Fruit fly (Drosophila melanogaster) whole organism, embryonic: Measurements from ENCODE around the gene sals.
A peak's percentile ranks its signal among the peaks of the same experiment; 100 is the strongest.

ENCODE experiments used
- Antp ChIP-seq: fragments of 200-800 bp; sonication (Bioruptor generic); optimal IDR thresholded peaks from 3 replicates; lab custom pipeline; 2016; ENCODE audit warnings: missing biosample characterization, missing genetic modification characterization
- C15 ChIP-seq: fragments of 200-800 bp; sonication (Bioruptor generic); IDR thresholded peaks from 3 replicates; pipeline ENCODE4 v1.3.6; 2022; ENCODE audit warnings: missing biosample characterization, missing genetic modification characterization
- CG10321 ChIP-seq: fragments of 200-800 bp; sonication (Bioruptor generic); IDR thresholded peaks from 2 replicates; pipeline ENCODE4 v1.3.6; 2022; ENCODE audit warnings: missing biosample characterization, missing genetic modification characterization
- CG10431 ChIP-seq: fragments of 200-800 bp; sonication (Bioruptor generic); optimal IDR thresholded peaks from 3 replicates; lab custom pipeline; 2018; ENCODE audit warnings: missing biosample characterization, mild to moderate bottlenecking, missing genetic modification characterization
- CG12299 ChIP-seq: fragments of 200-800 bp; sonication (Bioruptor generic); optimal IDR thresholded peaks from 2 replicates; lab custom pipeline; 2018; ENCODE audit warnings: missing biosample characterization, mild to moderate bottlenecking, missing genetic modification characterization
- CG12391 ChIP-seq: fragments of 200-800 bp; sonication (Bioruptor generic); optimal IDR thresholded peaks from 3 replicates; lab custom pipeline; 2018; ENCODE audit warnings: missing biosample characterization, mild to moderate bottlenecking, missing genetic modification characterization, moderate library complexity
- CG12659 ChIP-seq: fragments of 200-800 bp; sonication (Bioruptor generic); optimal IDR thresholded peaks from 3 replicates; lab custom pipeline; 2017; ENCODE audit warnings: mild to moderate bottlenecking, missing biosample characterization, missing genetic modification reagents, missing genetic modification characterization
- CG12942 ChIP-seq: fragments of 200-800 bp; sonication (Bioruptor generic); optimal IDR thresholded peaks from 3 replicates; lab custom pipeline; 2016; ENCODE audit warnings: missing biosample characterization, missing genetic modification characterization
- CG13123 ChIP-seq: fragments of 200-800 bp; sonication (Bioruptor generic); optimal IDR thresholded peaks from 2 replicates; lab custom pipeline; 2016; ENCODE audit warnings: missing biosample characterization, missing genetic modification characterization
- CG13287 ChIP-seq: fragments of 200-800 bp; sonication (Bioruptor generic); IDR thresholded peaks from 2 replicates; pipeline ENCODE4 v1.3.6; 2022; ENCODE audit warnings: missing biosample characterization, missing genetic modification characterization; ENCODE audit not compliant: partially characterized antibody
- CG14014 ChIP-seq: fragments of 200-800 bp; sonication (Bioruptor generic); IDR thresholded peaks from 2 replicates; pipeline ENCODE4 v1.3.6; 2022; ENCODE audit warnings: missing biosample characterization, missing genetic modification characterization
- CG17359 ChIP-seq: fragments of 200-800 bp; sonication (Bioruptor generic); optimal IDR thresholded peaks from 3 replicates; lab custom pipeline; 2018; ENCODE audit warnings: missing biosample characterization, mild to moderate bottlenecking, missing genetic modification characterization, moderate library complexity
- CG2116 ChIP-seq: fragments of 200-800 bp; sonication (Bioruptor generic); optimal IDR thresholded peaks from 3 replicates; lab custom pipeline; 2018; ENCODE audit warnings: missing biosample characterization, mild to moderate bottlenecking, missing genetic modification characterization
- CG2120 ChIP-seq: fragments of 200-800 bp; sonication (Bioruptor generic); optimal IDR thresholded peaks from 3 replicates; lab custom pipeline; 2016; ENCODE audit warnings: missing biosample characterization, missing genetic modification characterization
- CG2202 ChIP-seq: fragments of 200-800 bp; sonication (Bioruptor generic); optimal IDR thresholded peaks from 2 replicates; lab custom pipeline; 2018; ENCODE audit warnings: missing biosample characterization, mild to moderate bottlenecking, missing genetic modification characterization
- CG30403 ChIP-seq: fragments of 200-800 bp; sonication (Bioruptor generic); optimal IDR thresholded peaks from 3 replicates; lab custom pipeline; 2016; ENCODE audit warnings: missing biosample characterization, missing genetic modification characterization
- CG31224 ChIP-seq: fragments of 200-800 bp; sonication (Bioruptor generic); IDR thresholded peaks from 2 replicates; pipeline ENCODE4 v1.3.6; 2022; ENCODE audit warnings: missing biosample characterization, missing genetic modification characterization
- CG3995 ChIP-seq: fragments of 200-800 bp; sonication (Bioruptor generic); optimal IDR thresholded peaks from 3 replicates; lab custom pipeline; 2016; ENCODE audit warnings: missing biosample characterization, missing genetic modification characterization
- CG4282 ChIP-seq: fragments of 200-800 bp; sonication (Bioruptor generic); optimal IDR thresholded peaks from 2 replicates; lab custom pipeline; 2016; ENCODE audit warnings: missing biosample characterization, missing genetic modification characterization
- CG4360 ChIP-seq: fragments of 200-800 bp; sonication (Bioruptor generic); IDR thresholded peaks from 2 replicates; pipeline ENCODE4 v1.3.6; 2022; ENCODE audit warnings: missing biosample characterization, missing genetic modification characterization
- CG6254 ChIP-seq: fragments of 200-800 bp; sonication (Bioruptor generic); optimal IDR thresholded peaks from 3 replicates; lab custom pipeline; 2017; ENCODE audit warnings: mild to moderate bottlenecking, missing biosample characterization, missing genetic modification reagents, missing genetic modification characterization
- CG6683 ChIP-seq: fragments of 200-800 bp; sonication (Bioruptor generic); optimal IDR thresholded peaks from 2 replicates; lab custom pipeline; 2017; ENCODE audit warnings: missing biosample characterization, mild to moderate bottlenecking, missing genetic modification characterization, missing genetic modification reagents
- CG9797 ChIP-seq: fragments of 200-800 bp; sonication (Bioruptor generic); optimal IDR thresholded peaks from 3 replicates; lab custom pipeline; 2018; ENCODE audit warnings: missing biosample characterization, mild to moderate bottlenecking, missing genetic modification characterization
- CTCF ChIP-seq: fragments of 200-800 bp; sonication (Bioruptor generic); optimal IDR thresholded peaks from 2 replicates; lab custom pipeline; 2017; ENCODE audit warnings: missing biosample characterization, mild to moderate bottlenecking, missing genetic modification characterization, moderate library complexity
- Ets65A ChIP-seq: fragments of 200-800 bp; sonication (Bioruptor generic); peaks from one replicate; lab custom pipeline; 2016; ENCODE audit warnings: missing biosample characterization, missing genetic modification characterization
- Hmx ChIP-seq: fragments of 200-800 bp; sonication (Bioruptor generic); optimal IDR thresholded peaks from 2 replicates; lab custom pipeline; 2016; ENCODE audit warnings: missing biosample characterization, missing genetic modification characterization
- Hr51 ChIP-seq, 2 experiments: fragments of 200-800 bp; sonication (Bioruptor generic); optimal IDR thresholded peaks; 2 replicates in 1 of 2; 3 replicates in 1 of 2; lab custom pipeline; 2016 to 2018; ENCODE audit warnings: missing biosample characterization in 2 of 2, missing genetic modification characterization in 2 of 2, mild to moderate bottlenecking in 1 of 2, moderate library complexity in 1 of 2
- Meics ChIP-seq: fragments of 200-800 bp; sonication (Bioruptor generic); optimal IDR thresholded peaks from 2 replicates; lab custom pipeline; 2017; ENCODE audit warnings: missing biosample characterization, mild to moderate bottlenecking, missing genetic modification characterization
- Mrtf ChIP-seq: fragments of 200-800 bp; sonication (Bioruptor generic); IDR thresholded peaks from 3 replicates; pipeline ENCODE4 v1.3.6; 2022; ENCODE audit warnings: missing biosample characterization, missing genetic modification characterization
- Nf-YB ChIP-seq: fragments of 200-800 bp; sonication (Bioruptor generic); optimal IDR thresholded peaks from 3 replicates; lab custom pipeline; 2019; ENCODE audit warnings: missing biosample characterization, mild to moderate bottlenecking, missing genetic modification characterization, moderate library complexity
- Oaz ChIP-seq: fragments of 200-800 bp; sonication (Bioruptor generic); IDR thresholded peaks from 2 replicates; pipeline ENCODE4 v1.3.6; 2022; ENCODE audit warnings: missing biosample characterization, missing genetic modification characterization
- Scr ChIP-seq: fragments of 200-800 bp; sonication (Bioruptor generic); IDR thresholded peaks from 2 replicates; pipeline ENCODE4 v1.3.6; 2022; ENCODE audit warnings: missing biosample characterization, missing genetic modification characterization; ENCODE audit not compliant: partially characterized antibody
- Side ChIP-seq: fragments of 200-800 bp; sonication (Bioruptor generic); optimal IDR thresholded peaks from 2 replicates; lab custom pipeline; 2016; ENCODE audit warnings: missing biosample characterization, missing genetic modification characterization
- Taf1 ChIP-seq: fragments of 200-800 bp; sonication (Bioruptor generic); IDR thresholded peaks from 2 replicates; pipeline ENCODE4 v1.3.6; 2022; ENCODE audit warnings: missing biosample characterization, missing genetic modification characterization
- YL-1 ChIP-seq: fragments of 200-800 bp; sonication (Bioruptor generic); optimal IDR thresholded peaks from 3 replicates; lab custom pipeline; 2017; ENCODE audit warnings: missing biosample characterization, mild to moderate bottlenecking, missing genetic modification characterization
- bcd ChIP-seq: fragments of 200-800 bp; sonication (Bioruptor generic); optimal IDR thresholded peaks from 2 replicates; lab custom pipeline; 2017; ENCODE audit warnings: missing biosample characterization, mild to moderate bottlenecking, missing genetic modification characterization
- hb ChIP-seq: fragments of 200-800 bp; sonication (Bioruptor generic); IDR thresholded peaks from 3 replicates; pipeline ENCODE4 v1.3.6; 2022; ENCODE audit warnings: missing biosample characterization, missing genetic modification characterization; ENCODE audit not compliant: partially characterized antibody
- jing ChIP-seq: fragments of 200-800 bp; sonication (Bioruptor generic); optimal IDR thresholded peaks from 2 replicates; lab custom pipeline; 2018; ENCODE audit warnings: missing biosample characterization, mild to moderate bottlenecking, missing genetic modification characterization
- ken ChIP-seq: fragments of 200-800 bp; sonication (Bioruptor generic); IDR thresholded peaks from 3 replicates; pipeline ENCODE4 v1.3.6; 2022; ENCODE audit warnings: missing biosample characterization, missing genetic modification characterization
- kni ChIP-seq: fragments of 200-800 bp; sonication (Bioruptor generic); optimal IDR thresholded peaks from 3 replicates; lab custom pipeline; 2017; ENCODE audit warnings: mild to moderate bottlenecking, missing biosample characterization, missing genetic modification reagents, missing genetic modification characterization
- mirr ChIP-seq: fragments of 200-800 bp; sonication (Bioruptor generic); optimal IDR thresholded peaks from 3 replicates; lab custom pipeline; 2018; ENCODE audit warnings: missing biosample characterization, mild to moderate bottlenecking, missing genetic modification characterization
- onecut ChIP-seq: fragments of 200-800 bp; sonication (Bioruptor generic); IDR thresholded peaks from 2 replicates; pipeline ENCODE4 v1.3.6; 2022; ENCODE audit warnings: missing biosample characterization, missing genetic modification characterization
- rib ChIP-seq: fragments of 200-800 bp; sonication (Bioruptor generic); IDR thresholded peaks from 2 replicates; pipeline ENCODE4 v1.3.6; 2022; ENCODE audit warnings: missing biosample characterization, missing genetic modification characterization
- sens ChIP-seq: fragments of 200-800 bp; sonication (Bioruptor generic); peaks from one replicate; lab custom pipeline; 2016; ENCODE audit warnings: missing biosample characterization, missing genetic modification characterization
- slbo ChIP-seq: fragments of 200-800 bp; sonication (Bioruptor generic); IDR thresholded peaks from 2 replicates; pipeline ENCODE4 v1.3.6; 2022; ENCODE audit warnings: missing biosample characterization, missing genetic modification characterization
- so ChIP-seq: fragments of 200-800 bp; sonication (Bioruptor generic); IDR thresholded peaks from 3 replicates; pipeline ENCODE4 v1.3.6; 2022; ENCODE audit warnings: missing biosample characterization, missing genetic modification characterization
- tll ChIP-seq, 2 experiments: fragments of 200-800 bp in 1 of 2; fragments of >200 bp in 1 of 2; sonication (Bioruptor generic) in 1 of 2; optimal IDR thresholded peaks; 2 replicates each; lab custom pipeline; 2017 to 2019; ENCODE audit warnings: missing biosample characterization in 2 of 2, missing genetic modification characterization in 2 of 2, mild to moderate bottlenecking in 1 of 2, moderate library complexity in 1 of 2
- trh ChIP-seq: fragments of 200-800 bp; sonication (Bioruptor generic); optimal IDR thresholded peaks from 2 replicates; lab custom pipeline; 2016; ENCODE audit warnings: missing biosample characterization, missing genetic modification characterization
- ttk ChIP-seq: fragments of 200-800 bp; sonication (Bioruptor generic); IDR thresholded peaks from 2 replicates; pipeline ENCODE4 v2.1.2; 2022; ENCODE audit warnings: missing biosample characterization, missing genetic modification characterization
- unc-4 ChIP-seq: fragments of 200-800 bp; sonication (Bioruptor generic); IDR thresholded peaks from 2 replicates; pipeline ENCODE4 v1.3.6; 2022; ENCODE audit warnings: missing biosample characterization, missing genetic modification characterization; ENCODE audit not compliant: partially characterized antibody
- wek ChIP-seq: fragments of 200-800 bp; sonication (Bioruptor generic); optimal IDR thresholded peaks from 3 replicates; lab custom pipeline; 2018; ENCODE audit warnings: missing biosample characterization, mild to moderate bottlenecking, missing genetic modification characterization, moderate library complexity
- yki ChIP-seq: fragments of >200 bp; optimal IDR thresholded peaks from 3 replicates; lab custom pipeline; 2018
- zen ChIP-seq: fragments of 200-800 bp; sonication (Bioruptor generic); optimal IDR thresholded peaks from 3 replicates; lab custom pipeline; 2018; ENCODE audit warnings: missing biosample characterization, mild to moderate bottlenecking, missing genetic modification characterization, moderate library complexity

Gene sals

dm6 chr3R:11437528-11437927, 14.1 kb downstream of the sals start, which contains the start of gene CG17230 (continued):
- TF ChIP-seq CG2202 (tag; lab: Kevin White, UChicago) (no peak), CG12299 (tag; lab: Kevin White, UChicago) (no peak), CG12942 (GFP tag; lab: Kevin White, UChicago) (no peak), CG4360 (GFP tag; lab: Robert Waterston, UW) (no peak), CG30403 (GFP tag; lab: Kevin White, UChicago) (no peak), bcd (no peak), unc-4 (peak; percentile 68), C15 (GFP tag; lab: Robert Waterston, UW) (no peak), so (no peak), kni (GFP tag; lab: Kevin White, UChicago) (no peak), Hr51 (GFP tag; optimal IDR thresholded peaks at IDR 0.05; lab: Kevin White, UChicago) (no peak), zen (tag; lab: Kevin White, UChicago) (no peak), CG2120 (GFP tag; lab: Kevin White, UChicago) (no peak), CG13123 (GFP tag; lab: Kevin White, UChicago) (no peak), rib (GFP tag; lab: Robert Waterston, UW) (no peak), CTCF (GFP tag; lab: Kevin White, UChicago) (peak; percentile 75), CG4282 (GFP tag; lab: Kevin White, UChicago) (no peak), CG14014 (GFP tag; lab: Robert Waterston, UW) (no peak), Scr (GFP tag; lab: Robert Waterston, UW) (peak; percentile 73), Mrtf (no peak), Meics (GFP tag; lab: Kevin White, UChicago) (no peak), wek (no peak), Nf-YB (GFP tag; lab: Kevin White, UChicago) (no peak), CG17359 (tag; lab: Kevin White, UChicago) (no peak), YL-1 (GFP tag; lab: Kevin White, UChicago) (peak; percentile 47), CG3995 (GFP tag; lab: Kevin White, UChicago) (no peak), CG12391 (tag; lab: Kevin White, UChicago) (no peak), CG9797 (no peak), Antp (no peak), Taf1 (no peak), CG31224 (no peak), sens (no peak), CG6254 (GFP tag; lab: Kevin White, UChicago) (no peak), hb (peak; percentile 64; the same call in 2 of the 3 replicates), CG10321 (no peak), Oaz (GFP tag; lab: Robert Waterston, UW) (no peak), Side (GFP tag; lab: Kevin White, UChicago) (no peak), ttk (GFP tag; lab: Robert Waterston, UW) (no peak), mirr (GFP tag; lab: Kevin White, UChicago) (no peak), Hmx (GFP tag; lab: Kevin White, UChicago) (no peak), Ets65A (GFP tag; lab: Kevin White, UChicago) (no peak), CG12659 (GFP tag; lab: Kevin White, UChicago) (peak; percentile 16), CG2116 (GFP tag; lab: Kevin White, UChicago) (peak; percentile 25), jing (GFP tag; lab: Kevin White, UChicago) (no peak), onecut (no peak), tll (GFP tag; optimal IDR thresholded peaks at IDR 0.05; lab: Kevin White, UChicago) (no peak), yki (lab: Kevin White, UChicago) (no peak), trh (GFP tag; lab: Kevin White, UChicago) (no peak), CG6683 (GFP tag; lab: Kevin White, UChicago) (no peak), CG13287 (peak; percentile 82), CG10431 (GFP tag; lab: Kevin White, UChicago) (no peak), slbo (GFP tag; lab: Robert Waterston, UW) (peak; percentile 10; the same call in 1 of the 2 replicates), ken (GFP tag; lab: Robert Waterston, UW) (no peak)
